Fruit fly (Drosophila melanogaster): ENCODE results near the gene kmr.
A peak's percentile ranks its signal among the peaks of the same experiment; 100 is the strongest.

The kmr gene

DNA sequence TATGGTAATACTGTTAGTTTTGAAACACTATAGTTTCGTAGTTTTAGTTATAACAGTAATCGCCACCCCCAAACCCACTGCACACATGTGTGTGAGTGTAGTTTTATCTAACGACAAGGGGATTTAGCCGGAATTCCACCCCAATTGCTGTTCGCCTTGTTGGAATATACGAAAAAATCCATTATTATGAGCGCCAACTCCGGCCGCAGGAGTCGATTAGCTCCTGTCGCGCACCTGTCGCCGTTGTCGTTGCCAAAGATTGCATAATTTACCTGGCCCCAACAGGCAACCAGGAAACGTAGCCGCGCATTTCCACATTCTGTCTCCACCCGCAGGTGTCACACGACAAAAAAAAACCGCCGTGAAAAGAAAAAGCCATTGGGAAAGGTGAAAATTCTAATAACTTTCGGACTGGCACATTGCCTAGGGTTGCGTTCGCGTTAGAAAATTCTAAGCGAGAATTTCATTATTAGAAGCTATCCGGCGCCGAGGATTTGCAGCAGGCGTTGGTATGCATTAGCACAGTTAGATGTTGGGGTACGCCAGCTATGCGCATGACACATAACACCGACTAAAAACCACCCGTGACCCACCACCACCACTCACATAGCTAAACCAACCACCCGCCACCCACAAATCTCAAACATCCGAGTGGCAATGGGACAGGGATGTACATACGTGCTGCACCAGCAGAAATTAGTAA lies 88.3 kb downstream of the kmr start:
- TF ChIP-seq bab1 (GFP tag; optimal IDR thresholded peaks at IDR 0.05) (no peak), CG1620 (GFP tag; optimal IDR thresholded peaks at IDR 0.05) (no peak), Clk (GFP tag; optimal IDR thresholded peaks at IDR 0.05) (no peak), cnc (optimal IDR thresholded peaks at IDR 0.05) (no peak), CG7045 (GFP tag; optimal IDR thresholded peaks at IDR 0.05) (no peak), pad (GFP tag; optimal IDR thresholded peaks at IDR 0.05) (no peak), CG12768 (GFP tag; optimal IDR thresholded peaks at IDR 0.05) (no peak), CG11617 (GFP tag; optimal IDR thresholded peaks at IDR 0.05) (no peak), CG7101 (tag; optimal IDR thresholded peaks at IDR 0.05) (no peak), ovo (GFP tag; optimal IDR thresholded peaks at IDR 0.05) (no peak), Hr96 (GFP tag; optimal IDR thresholded peaks at IDR 0.05) (no peak), Mnt (GFP tag; optimal IDR thresholded peaks at IDR 0.05) (no peak), cic (GFP tag; optimal IDR thresholded peaks at IDR 0.05) (no peak), CG33017 (tag; optimal IDR thresholded peaks at IDR 0.05) (no peak), Crg-1 (GFP tag; optimal IDR thresholded peaks at IDR 0.05) (no peak), CG5204 (GFP tag; optimal IDR thresholded peaks at IDR 0.05) (no peak), kay (GFP tag; ENCODE audit: borderline replicate concordance) (no peak), tj (GFP tag; optimal IDR thresholded peaks at IDR 0.05) (no peak), toe (GFP tag; optimal IDR thresholded peaks at IDR 0.05) (no peak)

dm6 chr3R:13803892-13804710 lies 89.1 kb downstream of the kmr start:
- TF ChIP-seq CG7045 (GFP tag; optimal IDR thresholded peaks at IDR 0.05): peak; percentile 29
- no peak for TF ChIP-seq cic (GFP tag; optimal IDR thresholded peaks at IDR 0.05)
- TF ChIP-seq bab1 (GFP tag; optimal IDR thresholded peaks at IDR 0.05): no peak
- TF ChIP-seq ovo (GFP tag; optimal IDR thresholded peaks at IDR 0.05): no peak
- TF ChIP-seq CG5204 (GFP tag; optimal IDR thresholded peaks at IDR 0.05): no peak
- TF ChIP-seq kay (GFP tag; ENCODE audit: borderline replicate concordance): no peak
- TF ChIP-seq tj (GFP tag; optimal IDR thresholded peaks at IDR 0.05): no peak
- peak; percentile 4 for TF ChIP-seq CG33017 (tag; optimal IDR thresholded peaks at IDR 0.05)
- TF ChIP-seq toe (GFP tag; optimal IDR thresholded peaks at IDR 0.05): no peak
- no peak for TF ChIP-seq pad (GFP tag; optimal IDR thresholded peaks at IDR 0.05)
- no peak for TF ChIP-seq cnc (optimal IDR thresholded peaks at IDR 0.05)
- peak; percentile 22 for TF ChIP-seq CG12768 (GFP tag; optimal IDR thresholded peaks at IDR 0.05)
- TF ChIP-seq Clk (GFP tag; optimal IDR thresholded peaks at IDR 0.05): no peak
- TF ChIP-seq CG14711 (tag; optimal IDR thresholded peaks at IDR 0.05): no peak
- TF ChIP-seq Mnt (GFP tag; optimal IDR thresholded peaks at IDR 0.05): no peak
- no peak for TF ChIP-seq CG1620 (GFP tag; optimal IDR thresholded peaks at IDR 0.05)
- TF ChIP-seq CG7101 (tag; optimal IDR thresholded peaks at IDR 0.05): no peak

- TF ChIP-seq toe (GFP tag; optimal IDR thresholded peaks at IDR 0.05): no peak
- TF ChIP-seq bab1 (GFP tag; optimal IDR thresholded peaks at IDR 0.05): no peak
- TF ChIP-seq CG5204 (GFP tag; optimal IDR thresholded peaks at IDR 0.05): no peak
These were observed 90.1 kb downstream of the kmr start for dm6 chr3R:13804971-13805603.

- TF ChIP-seq Clk (GFP tag; optimal IDR thresholded peaks at IDR 0.05) (no peak), kay (GFP tag; ENCODE audit: borderline replicate concordance) (no peak)
These were observed 91.2 kb downstream of the kmr start for dm6 chr3R:13806032-13806709.

DNA sequence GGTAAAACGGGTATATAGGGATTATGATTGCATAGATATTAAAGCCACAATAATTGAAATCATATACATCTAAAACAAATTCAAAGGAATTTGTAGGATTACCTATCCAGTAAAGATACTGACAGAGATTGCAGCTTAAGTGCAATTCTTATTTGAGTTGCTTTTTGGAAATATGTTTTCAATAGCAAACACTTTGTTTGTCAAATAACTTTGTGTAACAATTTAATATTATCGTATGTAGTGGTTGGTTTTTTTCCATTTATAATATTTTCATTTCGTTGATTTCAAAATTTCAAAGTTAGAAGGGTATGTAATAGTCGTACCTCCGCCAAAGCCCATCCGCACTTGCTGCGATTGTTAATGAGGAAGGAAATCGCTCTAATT lies 91.7 kb downstream of the kmr start:
- TF ChIP-seq CG12768 (GFP tag; optimal IDR thresholded peaks at IDR 0.05) (no peak), CG14711 (tag; optimal IDR thresholded peaks at IDR 0.05) (no peak), CG11617 (GFP tag; optimal IDR thresholded peaks at IDR 0.05) (no peak), CG7101 (tag; optimal IDR thresholded peaks at IDR 0.05) (no peak), cnc (optimal IDR thresholded peaks at IDR 0.05) (no peak), Clk (GFP tag; optimal IDR thresholded peaks at IDR 0.05) (no peak), Crg-1 (GFP tag; optimal IDR thresholded peaks at IDR 0.05) (no peak), CG5204 (GFP tag; optimal IDR thresholded peaks at IDR 0.05) (no peak), bab1 (GFP tag; optimal IDR thresholded peaks at IDR 0.05) (no peak), ovo (GFP tag; optimal IDR thresholded peaks at IDR 0.05) (no peak), toe (GFP tag; optimal IDR thresholded peaks at IDR 0.05) (no peak), Hr96 (GFP tag; optimal IDR thresholded peaks at IDR 0.05) (no peak), pad (GFP tag; optimal IDR thresholded peaks at IDR 0.05) (no peak), Mnt (GFP tag; optimal IDR thresholded peaks at IDR 0.05) (no peak), cic (GFP tag; optimal IDR thresholded peaks at IDR 0.05) (no peak)

- TF ChIP-seq CG7101 (tag; optimal IDR thresholded peaks at IDR 0.05) (no peak), CG7045 (GFP tag; optimal IDR thresholded peaks at IDR 0.05) (no peak), bab1 (GFP tag; optimal IDR thresholded peaks at IDR 0.05) (no peak), Hr96 (GFP tag; optimal IDR thresholded peaks at IDR 0.05) (no peak), tj (GFP tag; optimal IDR thresholded peaks at IDR 0.05) (no peak), CG11617 (GFP tag; optimal IDR thresholded peaks at IDR 0.05) (no peak), CG1620 (GFP tag; optimal IDR thresholded peaks at IDR 0.05) (no peak), Crg-1 (GFP tag; optimal IDR thresholded peaks at IDR 0.05) (no peak), Mnt (GFP tag; optimal IDR thresholded peaks at IDR 0.05) (no peak), CG5204 (GFP tag; optimal IDR thresholded peaks at IDR 0.05) (no peak), Clk (GFP tag; optimal IDR thresholded peaks at IDR 0.05) (no peak), kay (GFP tag; ENCODE audit: borderline replicate concordance) (no peak), CG12768 (GFP tag; optimal IDR thresholded peaks at IDR 0.05) (no peak), cic (GFP tag; optimal IDR thresholded peaks at IDR 0.05) (no peak), CG14711 (tag; optimal IDR thresholded peaks at IDR 0.05) (no peak), cnc (optimal IDR thresholded peaks at IDR 0.05) (no peak), ovo (GFP tag; optimal IDR thresholded peaks at IDR 0.05) (no peak), toe (GFP tag; optimal IDR thresholded peaks at IDR 0.05) (no peak), pad (GFP tag; optimal IDR thresholded peaks at IDR 0.05) (no peak), CG33017 (tag; optimal IDR thresholded peaks at IDR 0.05) (no peak)
These were observed 92.3 kb downstream of the kmr start for dm6 chr3R:13807330-13807729.

Measured in whole organism, adult.